Worm (Caenorhabditis elegans) whole organism, L3 larva: Measurements from ENCODE around the gene ran-3.
A peak's percentile ranks its signal among the peaks of the same experiment; 100 is the strongest.

Source experiments
- R02D3.7 ChIP-seq: fragments of 150-350 bp; optimal IDR thresholded peaks from 2 replicates; lab custom pipeline; 2014; ENCODE audit warnings: missing biosample characterization, missing genetic modification characterization
- aly-2 ChIP-seq: fragments of 150-350 bp; optimal IDR thresholded peaks from 2 replicates; lab custom pipeline; 2014; ENCODE audit warnings: missing biosample characterization, missing genetic modification characterization
- ceh-16 ChIP-seq: sonication (generic microtip); optimal IDR thresholded peaks from 2 replicates; lab custom pipeline; 2017; ENCODE audit warnings: missing biosample characterization, missing genetic modification characterization
- ceh-28 ChIP-seq: fragments of 150-350 bp; optimal IDR thresholded peaks from 2 replicates; lab custom pipeline; 2014; ENCODE audit warnings: missing biosample characterization, missing genetic modification reagents, missing genetic modification characterization
- ceh-9 ChIP-seq: sonication (generic microtip); optimal IDR thresholded peaks from 2 replicates; lab custom pipeline; 2018; ENCODE audit warnings: missing biosample characterization, missing genetic modification characterization
- daf-12 ChIP-seq: fragments of 150-350 bp; optimal IDR thresholded peaks from 2 replicates; lab custom pipeline; 2014; ENCODE audit warnings: missing biosample characterization, missing genetic modification reagents, missing genetic modification characterization
- egl-27 ChIP-seq: sonication (generic microtip); optimal IDR thresholded peaks from 4 replicates; lab custom pipeline; 2017; ENCODE audit warnings: missing biosample characterization, missing genetic modification reagents, missing genetic modification characterization
- elt-1 ChIP-seq: fragments of 150-350 bp; optimal IDR thresholded peaks from 2 replicates; lab custom pipeline; 2014; ENCODE audit warnings: missing biosample characterization, missing genetic modification characterization
- elt-2 ChIP-seq: sonication (generic microtip); optimal IDR thresholded peaks from 2 replicates; lab custom pipeline; 2016; ENCODE audit warnings: missing genetic modification reagents, mild to moderate bottlenecking, missing genetic modification characterization, missing compliant biosample characterization
- fkh-10 ChIP-seq: sonication (generic microtip); optimal IDR thresholded peaks from 2 replicates; lab custom pipeline; 2017; ENCODE audit warnings: missing biosample characterization, missing genetic modification reagents, missing genetic modification characterization
- fkh-2 ChIP-seq: fragments of 150-350 bp; optimal IDR thresholded peaks from 2 replicates; lab custom pipeline; 2014; ENCODE audit warnings: missing biosample characterization, missing genetic modification reagents, missing genetic modification characterization
- fos-1 ChIP-seq: fragments of 150-350 bp; optimal IDR thresholded peaks from 2 replicates; lab custom pipeline; 2014; ENCODE audit warnings: missing biosample characterization, missing genetic modification characterization
- hmg-11 ChIP-seq: sonication (generic microtip); optimal IDR thresholded peaks from 2 replicates; lab custom pipeline; 2016; ENCODE audit warnings: missing genetic modification characterization, missing compliant biosample characterization
- jun-1 ChIP-seq: fragments of 150-350 bp; optimal IDR thresholded peaks from 2 replicates; lab custom pipeline; 2014; ENCODE audit warnings: missing biosample characterization, missing genetic modification reagents, missing genetic modification characterization
- lin-39 ChIP-seq: fragments of 150-350 bp; optimal IDR thresholded peaks from 2 replicates; lab custom pipeline; 2018; ENCODE audit warnings: missing biosample characterization, missing genetic modification reagents, missing genetic modification characterization
- mdl-1 ChIP-seq: fragments of 150-350 bp; optimal IDR thresholded peaks from 2 replicates; lab custom pipeline; 2014; ENCODE audit warnings: missing biosample characterization, missing genetic modification characterization
- nfya-1 ChIP-seq: sonication (generic microtip); optimal IDR thresholded peaks from 2 replicates; lab custom pipeline; 2017; ENCODE audit warnings: missing genetic modification characterization, mild to moderate bottlenecking, missing compliant biosample characterization, antibody characterized with exemption, moderate library complexity; ENCODE audit not compliant: insufficient read depth
- nhr-11 ChIP-seq: fragments of 150-350 bp; optimal IDR thresholded peaks from 2 replicates; lab custom pipeline; 2014; ENCODE audit warnings: missing biosample characterization, missing genetic modification characterization
- nhr-12 ChIP-seq: fragments of 150-350 bp; optimal IDR thresholded peaks from 2 replicates; lab custom pipeline; 2014; ENCODE audit warnings: missing biosample characterization, missing genetic modification characterization
- nhr-23 ChIP-seq: fragments of 150-350 bp; optimal IDR thresholded peaks from 2 replicates; lab custom pipeline; 2014; ENCODE audit warnings: missing biosample characterization, missing genetic modification reagents, missing genetic modification characterization
- nhr-237 ChIP-seq: fragments of 150-350 bp; optimal IDR thresholded peaks from 2 replicates; lab custom pipeline; 2014; ENCODE audit warnings: missing biosample characterization, missing genetic modification characterization
- nhr-25 ChIP-seq: sonication (generic microtip); optimal IDR thresholded peaks from 2 replicates; lab custom pipeline; 2017; ENCODE audit warnings: missing biosample characterization, missing genetic modification characterization
- nhr-28 ChIP-seq: fragments of 150-350 bp; optimal IDR thresholded peaks from 2 replicates; lab custom pipeline; 2014; ENCODE audit warnings: missing biosample characterization, missing genetic modification characterization
- nhr-43 ChIP-seq: sonication (generic microtip); optimal IDR thresholded peaks from 2 replicates; lab custom pipeline; 2016; ENCODE audit warnings: mild to moderate bottlenecking, missing genetic modification characterization, missing compliant biosample characterization; ENCODE audit not compliant: poor library complexity, severe bottlenecking
- nhr-67 ChIP-seq: fragments of 150-350 bp; optimal IDR thresholded peaks from 2 replicates; lab custom pipeline; 2014; ENCODE audit warnings: missing biosample characterization, missing genetic modification characterization
- nhr-76 ChIP-seq: fragments of 150-350 bp; sonication (generic microtip); optimal IDR thresholded peaks from 5 replicates; lab custom pipeline; 2014; ENCODE audit warnings: missing biosample characterization, missing genetic modification characterization
- nhr-77 ChIP-seq: fragments of 150-350 bp; optimal IDR thresholded peaks from 2 replicates; lab custom pipeline; 2014; ENCODE audit warnings: missing biosample characterization, missing genetic modification characterization
- pha-4 ChIP-seq: fragments of 150-350 bp; optimal IDR thresholded peaks from 2 replicates; lab custom pipeline; 2014; ENCODE audit warnings: missing biosample characterization, missing genetic modification reagents, missing genetic modification characterization
- pqm-1 ChIP-seq: fragments of 150-350 bp; optimal IDR thresholded peaks from 2 replicates; lab custom pipeline; 2017; ENCODE audit warnings: missing biosample characterization, missing genetic modification characterization, inconsistent platforms
- sea-2 ChIP-seq: fragments of 150-350 bp; sonication (generic microtip); optimal IDR thresholded peaks from 4 replicates; lab custom pipeline; 2014; ENCODE audit warnings: missing biosample characterization, missing genetic modification reagents, missing genetic modification characterization
- skn-1 ChIP-seq: fragments of 150-350 bp; optimal IDR thresholded peaks from 2 replicates; lab custom pipeline; 2014; ENCODE audit warnings: missing biosample characterization, missing genetic modification characterization
- unc-39 ChIP-seq: sonication (generic microtip); optimal IDR thresholded peaks from 4 replicates; lab custom pipeline; 2017; ENCODE audit warnings: missing biosample characterization, missing genetic modification characterization
- unc-62 ChIP-seq: fragments of 150-350 bp; sonication (generic microtip); optimal IDR thresholded peaks from 4 replicates; lab custom pipeline; 2014; ENCODE audit warnings: missing biosample characterization, missing genetic modification reagents, missing genetic modification characterization
- ztf-11 ChIP-seq: fragments of 150-350 bp; optimal IDR thresholded peaks from 2 replicates; lab custom pipeline; 2014; ENCODE audit warnings: missing biosample characterization, missing genetic modification characterization
- ztf-4 ChIP-seq: fragments of 150-350 bp; optimal IDR thresholded peaks from 2 replicates; lab custom pipeline; 2014; ENCODE audit warnings: missing biosample characterization, missing genetic modification characterization

The ran-3 gene

ce11 chrII:8325002-8325539 lies at the start of gene ran-3, which contains the start of gene C26D10.3:
Gene ran-3 (minus strand): TSS chrII:8325052.
Gene C26D10.3 (plus strand): TSS chrII:8325386.
- no peak for TF ChIP-seq sea-2
- TF ChIP-seq nhr-67 (tag; lab: Kevin White, UChicago) = no peak
- TF ChIP-seq nhr-11 (tag; lab: Kevin White, UChicago) = no peak
- TF ChIP-seq pqm-1 (tag; lab: Kevin White, UChicago) = no peak
- no peak for TF ChIP-seq unc-62 (GFP tag; lab: Kevin White, UChicago)
- no peak for TF ChIP-seq nhr-77
- peak; percentile 31 for TF ChIP-seq nfya-1 (tag; lab: Kevin White, UChicago)
- no peak for TF ChIP-seq nhr-12 (tag; lab: Kevin White, UChicago)
- peak; percentile 17 for TF ChIP-seq lin-39 (tag; lab: Kevin White, UChicago)
- TF ChIP-seq mdl-1 (tag; lab: Kevin White, UChicago) = no peak
- no peak for TF ChIP-seq elt-1 (tag; lab: Kevin White, UChicago)
- TF ChIP-seq hmg-11 = peak; percentile 32
- TF ChIP-seq aly-2 = no peak
- peak; percentile 37 for TF ChIP-seq nhr-43 (tag; lab: Kevin White, UChicago)
- TF ChIP-seq pha-4 (tag; lab: Kevin White, UChicago) = peak; percentile 95
- TF ChIP-seq nhr-76 (tag; lab: Kevin White, UChicago) = no peak
- TF ChIP-seq ztf-11 (tag; lab: Kevin White, UChicago) = no peak
- TF ChIP-seq nhr-23 = peak; percentile 36
- TF ChIP-seq, all 47 proteins: peak for 6

ce11 chrII:8370194-8370593 lies 45.3 kb upstream of the ran-3 start:
- peak; percentile 89 for TF ChIP-seq fkh-10 (GFP tag; lab: Kevin White, UChicago)
- no peak for TF ChIP-seq unc-62 (GFP tag; lab: Kevin White, UChicago)
- TF ChIP-seq nhr-25 (tag; lab: Kevin White, UChicago) = no peak
- TF ChIP-seq skn-1 = no peak
- no peak for TF ChIP-seq nhr-11 (tag; lab: Kevin White, UChicago)

ce11 chrII:8369059-8369458 lies 44.2 kb upstream of the ran-3 start, which contains the start of gene amt-3:
Gene amt-3 (minus strand): TSS chrII:8369159.
- TF ChIP-seq pqm-1 (tag; lab: Kevin White, UChicago) = no peak
- TF ChIP-seq nhr-77 = no peak
- TF ChIP-seq hmg-11 = no peak
- TF ChIP-seq ztf-4 = no peak
- TF ChIP-seq unc-62 (GFP tag; lab: Kevin White, UChicago) = no peak
- no peak for TF ChIP-seq nfya-1 (tag; lab: Kevin White, UChicago)
- no peak for TF ChIP-seq nhr-12 (tag; lab: Kevin White, UChicago)
- no peak for TF ChIP-seq ceh-16 (tag; lab: Kevin White, UChicago)
- TF ChIP-seq lin-39 (tag; lab: Kevin White, UChicago) = no peak
- TF ChIP-seq fkh-2 = no peak
- no peak for TF ChIP-seq R02D3.7 (tag; lab: Kevin White, UChicago)
- TF ChIP-seq aly-2 = no peak

ce11 chrII:8360453-8360852 lies 35.6 kb upstream of the ran-3 start, which contains the start of gene M195.2:
Gene M195.2 (plus strand): TSS chrII:8360753.
- TF ChIP-seq ceh-16 (tag; lab: Kevin White, UChicago) = no peak
- TF ChIP-seq, all 47 proteins: peak for 0

ce11 chrII:8359350-8359749 lies 34.5 kb upstream of the ran-3 start, which contains the start of gene col-77:
Gene col-77 (minus strand): TSS chrII:8359381.
- TF ChIP-seq fos-1 (tag; lab: Kevin White, UChicago) (no peak), nhr-25 (tag; lab: Kevin White, UChicago) (peak; percentile 56)

ce11 chrII:8358466-8358865 lies 33.6 kb upstream of the ran-3 start:
- no peak for TF ChIP-seq sea-2
- no peak for TF ChIP-seq nhr-237 (tag; lab: Kevin White, UChicago)
- no peak for TF ChIP-seq ceh-9 (tag; lab: Kevin White, UChicago)
- no peak for TF ChIP-seq aly-2
- no peak for TF ChIP-seq nhr-25 (tag; lab: Kevin White, UChicago)
- TF ChIP-seq nhr-23 = no peak
- TF ChIP-seq unc-62 (GFP tag; lab: Kevin White, UChicago) = no peak
- no peak for TF ChIP-seq nhr-28 (tag; lab: Kevin White, UChicago)
- no peak for TF ChIP-seq mdl-1 (tag; lab: Kevin White, UChicago)
- no peak for TF ChIP-seq elt-2 (tag; lab: Kevin White, UChicago)
- TF ChIP-seq pha-4 (tag; lab: Kevin White, UChicago) = no peak
- no peak for TF ChIP-seq nhr-67 (tag; lab: Kevin White, UChicago)
- TF ChIP-seq ceh-28 (tag; lab: Kevin White, UChicago) = no peak
- no peak for TF ChIP-seq unc-39 (tag; lab: Kevin White, UChicago)
- TF ChIP-seq pqm-1 (tag; lab: Kevin White, UChicago) = no peak
- no peak for TF ChIP-seq fkh-2
- TF ChIP-seq daf-12 = no peak
- no peak for TF ChIP-seq fos-1 (tag; lab: Kevin White, UChicago)
- no peak for TF ChIP-seq egl-27 (tag; lab: Kevin White, UChicago)
- no peak for TF ChIP-seq jun-1 (tag; lab: Kevin White, UChicago)
